Worm (Caenorhabditis elegans): ENCODE measurements around the gene srh-11.

The srh-11 gene

ce11 chrX:8311590-8311989 lies 7.3 kb downstream of the srh-11 start:
- no peak for TF ChIP-seq unc-39 (tag; optimal IDR thresholded peaks at IDR 0.05)
- no peak for TF ChIP-seq mdl-1 (tag; optimal IDR thresholded peaks at IDR 0.05)
- TF ChIP-seq snpc-4 (tag; optimal IDR thresholded peaks at IDR 0.05) = no peak
- no peak for TF ChIP-seq eor-1 (tag; optimal IDR thresholded peaks at IDR 0.05)
- TF ChIP-seq nhr-23 (tag; optimal IDR thresholded peaks at IDR 0.05) = no peak
- no peak for TF ChIP-seq jun-1 (tag; optimal IDR thresholded peaks at IDR 0.05)
- TF ChIP-seq elt-1 (tag; optimal IDR thresholded peaks at IDR 0.05) = no peak
- TF ChIP-seq egl-5 (tag; optimal IDR thresholded peaks at IDR 0.05) = no peak
- no peak for TF ChIP-seq lsy-12 (tag; optimal IDR thresholded peaks at IDR 0.05)
- TF ChIP-seq nhr-25 (tag; optimal IDR thresholded peaks at IDR 0.05) = no peak
- no peak for TF ChIP-seq lin-15B (tag; optimal IDR thresholded peaks at IDR 0.05)
- TF ChIP-seq nhr-28 (tag; optimal IDR thresholded peaks at IDR 0.05) = no peak
- TF ChIP-seq nhr-67 (tag; optimal IDR thresholded peaks at IDR 0.05) = no peak
- no peak for TF ChIP-seq pqm-1 (tag; optimal IDR thresholded peaks at IDR 0.05)
- TF ChIP-seq unc-62 (GFP tag; optimal IDR thresholded peaks at IDR 0.05) = no peak

ce11 chrX:8310747-8311146 lies 8.1 kb downstream of the srh-11 start:
- TF ChIP-seq skn-1 (tag; optimal IDR thresholded peaks at IDR 0.05) (no peak), sea-2 (GFP tag; optimal IDR thresholded peaks at IDR 0.05) (no peak), mml-1 (tag; optimal IDR thresholded peaks at IDR 0.05) (no peak), egl-5 (tag; optimal IDR thresholded peaks at IDR 0.05) (no peak), ceh-82 (tag; optimal IDR thresholded peaks at IDR 0.05) (no peak), eor-1 (tag; optimal IDR thresholded peaks at IDR 0.05) (no peak), ama-1 (optimal IDR thresholded peaks at IDR 0.05) (no peak), nhr-12 (tag; optimal IDR thresholded peaks at IDR 0.05) (no peak), fkh-10 (GFP tag; optimal IDR thresholded peaks at IDR 0.05) (no peak), nhr-28 (tag; optimal IDR thresholded peaks at IDR 0.05) (no peak), nhr-25 (tag; optimal IDR thresholded peaks at IDR 0.05) (no peak), unc-39 (tag; optimal IDR thresholded peaks at IDR 0.05) (no peak), pha-4 (tag; optimal IDR thresholded peaks at IDR 0.05) (no peak), lin-15B (tag; optimal IDR thresholded peaks at IDR 0.05) (no peak), fkh-2 (tag; optimal IDR thresholded peaks at IDR 0.05) (no peak), R02D3.7 (tag; optimal IDR thresholded peaks at IDR 0.05) (no peak), daf-12 (tag; optimal IDR thresholded peaks at IDR 0.05) (no peak), nhr-237 (tag; optimal IDR thresholded peaks at IDR 0.05) (no peak), snpc-4 (tag; optimal IDR thresholded peaks at IDR 0.05) (no peak), nfya-1 (tag; optimal IDR thresholded peaks at IDR 0.05; ENCODE audit: insufficient read depth) (no peak)

- TF ChIP-seq fkh-10 (GFP tag; optimal IDR thresholded peaks at IDR 0.05) = peak; percentile 22
- no peak for TF ChIP-seq elt-3 (tag; optimal IDR thresholded peaks at IDR 0.05)
- TF ChIP-seq fos-1 (tag; optimal IDR thresholded peaks at IDR 0.05) = no peak
Measured at ce11 chrX:8308491-8308890, 10.4 kb downstream of the srh-11 start.

- TF ChIP-seq skn-1 (tag; optimal IDR thresholded peaks at IDR 0.05) = no peak
- no peak for TF ChIP-seq nhr-237 (tag; optimal IDR thresholded peaks at IDR 0.05)
- no peak for TF ChIP-seq nhr-77 (tag; optimal IDR thresholded peaks at IDR 0.05)
- TF ChIP-seq nhr-43 (tag; optimal IDR thresholded peaks at IDR 0.05; ENCODE audit: poor library complexity, severe bottlenecking) = no peak
- no peak for TF ChIP-seq pha-4 (tag; optimal IDR thresholded peaks at IDR 0.05)
Measured at ce11 chrX:8307600-8307999, 11.2 kb downstream of the srh-11 start, which contains the start of gene R09F10.5. R09F10.5 (minus strand) TSS chrX:8307700.

- TF ChIP-seq ceh-28 (tag; optimal IDR thresholded peaks at IDR 0.05) (no peak), elt-2 (tag; optimal IDR thresholded peaks at IDR 0.05) (no peak), nhr-25 (tag; optimal IDR thresholded peaks at IDR 0.05) (peak; percentile 54), snpc-4 (tag; optimal IDR thresholded peaks at IDR 0.05) (no peak)
Measured at ce11 chrX:8302803-8303202, 16.0 kb downstream of the srh-11 start.

ce11 chrX:8302299-8302698 lies 16.6 kb downstream of the srh-11 start, which contains the start of gene inx-5:
inx-5 (minus strand) TSS chrX:8302399.
- TF ChIP-seq lsy-12 (tag; optimal IDR thresholded peaks at IDR 0.05) (no peak), hmg-11 (tag; optimal IDR thresholded peaks at IDR 0.05) (no peak), R02D3.7 (tag; optimal IDR thresholded peaks at IDR 0.05) (no peak), zag-1 (tag; optimal IDR thresholded peaks at IDR 0.05) (no peak), daf-12 (tag; optimal IDR thresholded peaks at IDR 0.05) (no peak), tbx-2 (tag; optimal IDR thresholded peaks at IDR 0.05) (no peak), ceh-9 (tag; optimal IDR thresholded peaks at IDR 0.05) (no peak), lin-39 (tag; optimal IDR thresholded peaks at IDR 0.05) (no peak), ceh-82 (tag; optimal IDR thresholded peaks at IDR 0.05) (no peak), unc-62 (GFP tag; optimal IDR thresholded peaks at IDR 0.05) (no peak), pqm-1 (tag; optimal IDR thresholded peaks at IDR 0.05) (no peak), eor-1 (tag; optimal IDR thresholded peaks at IDR 0.05) (no peak), nhr-43 (tag; optimal IDR thresholded peaks at IDR 0.05; ENCODE audit: poor library complexity, severe bottlenecking) (no peak), unc-39 (tag; optimal IDR thresholded peaks at IDR 0.05) (no peak), nhr-25 (tag; optimal IDR thresholded peaks at IDR 0.05) (no peak), elt-2 (tag; optimal IDR thresholded peaks at IDR 0.05) (no peak), nhr-76 (tag; optimal IDR thresholded peaks at IDR 0.05) (no peak), egl-27 (tag; optimal IDR thresholded peaks at IDR 0.05) (no peak), pha-4 (tag; optimal IDR thresholded peaks at IDR 0.05) (no peak)

Data from whole organism, L3 larva.